Worm (Caenorhabditis elegans) whole organism, L1 larva: Measurements from ENCODE around the gene T21C12.8.

Experiments used
- ama-1 ChIP-seq: fragments of 150-350 bp; optimal IDR thresholded peaks from 2 replicates; lab custom pipeline; 2014
- ces-1 ChIP-seq: fragments of 150-350 bp; optimal IDR thresholded peaks from 2 replicates; lab custom pipeline; 2014; ENCODE audit warnings: missing biosample characterization, missing genetic modification reagents, missing genetic modification characterization
- elt-3 ChIP-seq, 6 experiments: fragments of 150-350 bp in 1 of 6; sonication (generic microtip); optimal IDR thresholded peaks; 2 replicates each; lab custom pipeline; 2017 to 2018; ENCODE audit warnings: missing biosample characterization in 6 of 6, missing genetic modification characterization in 6 of 6, inconsistent platforms in 1 of 6
- ets-5 ChIP-seq: fragments of 200-800 bp; sonication (Bioruptor generic); IDR thresholded peaks from 2 replicates; pipeline ENCODE4 v1.3.6; 2022; ENCODE audit warnings: missing genetic modification characterization, missing compliant biosample characterization
- lin-39 ChIP-seq: fragments of 150-350 bp; optimal IDR thresholded peaks from 2 replicates; lab custom pipeline; 2014; ENCODE audit warnings: missing biosample characterization, missing genetic modification reagents, missing genetic modification characterization
- mep-1 ChIP-seq: fragments of 150-350 bp; optimal IDR thresholded peaks from 2 replicates; lab custom pipeline; 2014; ENCODE audit warnings: missing biosample characterization, missing genetic modification characterization
- skn-1 ChIP-seq: fragments of 150-350 bp; optimal IDR thresholded peaks from 2 replicates; lab custom pipeline; 2014; ENCODE audit warnings: missing biosample characterization, missing genetic modification characterization
- sox-4 ChIP-seq: sonication (generic microtip); optimal IDR thresholded peaks from 2 replicates; lab custom pipeline; 2016; ENCODE audit warnings: missing genetic modification characterization, missing compliant biosample characterization
- tlp-1 ChIP-seq: fragments of 150-350 bp; optimal IDR thresholded peaks from 2 replicates; lab custom pipeline; 2014; ENCODE audit warnings: missing biosample characterization, missing genetic modification characterization

DNA sequence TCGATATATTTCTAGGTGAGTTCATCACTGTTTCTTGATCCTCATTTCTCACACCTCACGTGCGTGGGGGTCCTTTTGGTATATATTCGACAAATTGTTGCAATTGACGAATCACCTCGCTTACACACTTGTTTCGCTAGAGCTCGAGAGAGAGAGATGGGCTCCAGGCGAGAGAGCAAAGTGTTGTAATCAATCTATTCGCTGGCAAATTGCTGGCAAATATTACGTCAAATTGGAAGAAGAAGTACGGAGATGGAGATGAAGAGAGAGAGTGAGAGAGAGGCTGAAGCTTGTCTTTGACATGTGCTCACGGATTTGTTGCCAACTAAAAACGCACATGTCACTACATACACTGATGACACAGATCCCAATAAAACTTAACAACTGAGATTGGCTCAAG lies 26.9 kb downstream of the T21C12.8 start:
- no peak for TF ChIP-seq skn-1 (tag; lab: Kevin White, UChicago)
- TF ChIP-seq ama-1 (lab: Kevin White, UChicago), result no peak
- TF ChIP-seq ces-1, result no peak
- TF ChIP-seq tlp-1, result no peak
- TF ChIP-seq lin-39, result peak; percentile 11
- TF ChIP-seq elt-3 (tag; optimal IDR thresholded peaks at IDR 0.05; lab: Kevin White, UChicago), result no peak
- TF ChIP-seq mep-1 (tag; lab: Kevin White, UChicago), result no peak
- no peak for TF ChIP-seq sox-4 (tag; lab: Kevin White, UChicago)
- TF ChIP-seq ets-5 (GFP tag; lab: Robert Waterston, UW), result no peak
